Fruit fly (Drosophila melanogaster) whole organism, prepupa: ENCODE results near the gene Jhbp16.

Experiments
- Blimp-1 ChIP-seq: fragments of 200-800 bp; sonication (Bioruptor generic); optimal IDR thresholded peaks from 3 replicates; lab custom pipeline; 2017; ENCODE audit warnings: missing biosample characterization, missing genetic modification characterization, mild to moderate bottlenecking, moderate library complexity, missing genetic modification reagents
- CG10631 ChIP-seq: fragments of 200-800 bp; sonication (Bioruptor generic); optimal IDR thresholded peaks from 2 replicates; lab custom pipeline; 2016; ENCODE audit warnings: missing biosample characterization, missing genetic modification characterization
- CG10669 ChIP-seq: fragments of 200-800 bp; sonication (Bioruptor generic); optimal IDR thresholded peaks from 3 replicates; lab custom pipeline; 2018; ENCODE audit warnings: missing biosample characterization, mild to moderate bottlenecking, missing genetic modification characterization, moderate library complexity
- CG11294 ChIP-seq: fragments of 200-800 bp; sonication (Bioruptor generic); IDR thresholded peaks from 2 replicates; pipeline ENCODE4 v1.3.6; 2022; ENCODE audit warnings: missing biosample characterization, missing genetic modification characterization
- CG11762 ChIP-seq: fragments of 200-800 bp; sonication (Bioruptor generic); optimal IDR thresholded peaks from 3 replicates; lab custom pipeline; 2016; ENCODE audit warnings: missing biosample characterization, missing genetic modification characterization; ENCODE audit not compliant: insufficient read depth
- CG15336 ChIP-seq: fragments of 200-800 bp; sonication (Bioruptor generic); IDR thresholded peaks from 2 replicates; pipeline ENCODE4 v1.3.6; 2022; ENCODE audit warnings: missing biosample characterization, missing genetic modification characterization
- CG3032 ChIP-seq: fragments of 200-800 bp; optimal IDR thresholded peaks from 2 replicates; lab custom pipeline; 2019; ENCODE audit warnings: missing biosample characterization, mild to moderate bottlenecking, missing genetic modification characterization, moderate library complexity
- CG32006 ChIP-seq: fragments of 200-800 bp; sonication (Bioruptor generic); optimal IDR thresholded peaks from 3 replicates; lab custom pipeline; 2017; ENCODE audit warnings: missing biosample characterization, mild to moderate bottlenecking, missing genetic modification characterization
- CG34406 ChIP-seq: fragments of 200-800 bp; sonication (Bioruptor generic); optimal IDR thresholded peaks from 3 replicates; lab custom pipeline; 2016; ENCODE audit warnings: missing biosample characterization, missing genetic modification characterization
- CG4318 ChIP-seq: fragments of 200-800 bp; sonication (Bioruptor generic); optimal IDR thresholded peaks from 3 replicates; lab custom pipeline; 2017; ENCODE audit warnings: missing biosample characterization, mild to moderate bottlenecking, missing genetic modification characterization
- CG6163 ChIP-seq: fragments of 200-800 bp; sonication (Bioruptor generic); IDR thresholded peaks from 3 replicates; pipeline ENCODE4 v1.3.6; 2022; ENCODE audit warnings: missing biosample characterization, missing genetic modification characterization
- CG6276 ChIP-seq: fragments of 200-800 bp; sonication (Bioruptor generic); optimal IDR thresholded peaks from 2 replicates; lab custom pipeline; 2017; ENCODE audit warnings: missing biosample characterization, mild to moderate bottlenecking, missing genetic modification characterization
- CG6808 ChIP-seq: fragments of 200-800 bp; sonication (Bioruptor generic); optimal IDR thresholded peaks from 3 replicates; lab custom pipeline; 2017; ENCODE audit warnings: missing biosample characterization, missing genetic modification characterization, mild to moderate bottlenecking, moderate library complexity, missing genetic modification reagents
- CG6854 ChIP-seq: fragments of 200-800 bp; sonication (Bioruptor generic); optimal IDR thresholded peaks from 2 replicates; lab custom pipeline; 2017; ENCODE audit warnings: missing biosample characterization, mild to moderate bottlenecking, missing genetic modification characterization
- CG7368 ChIP-seq: fragments of 200-800 bp; sonication (Bioruptor generic); optimal IDR thresholded peaks from 3 replicates; lab custom pipeline; 2016; ENCODE audit warnings: missing biosample characterization, missing genetic modification characterization
- CG8319 ChIP-seq: fragments of 200-800 bp; sonication (Bioruptor generic); optimal IDR thresholded peaks from 3 replicates; lab custom pipeline; 2016; ENCODE audit warnings: missing biosample characterization, missing genetic modification characterization
- CG8632 ChIP-seq: fragments of 200-800 bp; sonication (Bioruptor generic); optimal IDR thresholded peaks from 3 replicates; lab custom pipeline; 2016; ENCODE audit warnings: missing biosample characterization, missing genetic modification characterization
- CG9139 ChIP-seq: fragments of 200-800 bp; sonication (Bioruptor generic); optimal IDR thresholded peaks from 3 replicates; lab custom pipeline; 2017; ENCODE audit warnings: missing biosample characterization, mild to moderate bottlenecking, missing genetic modification characterization
- Eip75B ChIP-seq: fragments of 200-800 bp; sonication (Bioruptor generic); optimal IDR thresholded peaks from 3 replicates; lab custom pipeline; 2016; ENCODE audit warnings: missing biosample characterization, missing genetic modification characterization
- Eip78C ChIP-seq: fragments of 200-800 bp; sonication (Bioruptor generic); peaks from one replicate; lab custom pipeline; 2016; ENCODE audit warnings: missing biosample characterization, missing genetic modification characterization
- Eip93F ChIP-seq: fragments of 200-800 bp; sonication (Bioruptor generic); optimal IDR thresholded peaks from 2 replicates; lab custom pipeline; 2016; ENCODE audit warnings: missing biosample characterization, mild to moderate bottlenecking, missing genetic modification characterization
- Ets21C ChIP-seq: fragments of 200-800 bp; sonication (Bioruptor generic); optimal IDR thresholded peaks from 3 replicates; lab custom pipeline; 2016; ENCODE audit warnings: missing biosample characterization, missing genetic modification characterization
- Ets96B ChIP-seq: fragments of 200-800 bp; optimal IDR thresholded peaks from 2 replicates; lab custom pipeline; 2019; ENCODE audit warnings: missing biosample characterization, mild to moderate bottlenecking, missing genetic modification characterization, moderate library complexity
- Gug ChIP-seq: fragments of 200-800 bp; sonication (Bioruptor generic); IDR thresholded peaks from 2 replicates; pipeline ENCODE4 v1.3.6; 2022; ENCODE audit warnings: missing biosample characterization, missing genetic modification characterization
- Hr38 ChIP-seq: sonication (Bioruptor generic); optimal IDR thresholded peaks from 2 replicates; lab custom pipeline; 2016; ENCODE audit warnings: missing biosample characterization, missing genetic modification characterization
- Hr39 ChIP-seq: fragments of 200-800 bp; sonication (Bioruptor generic); optimal IDR thresholded peaks from 2 replicates; lab custom pipeline; 2016; ENCODE audit warnings: missing biosample characterization, missing genetic modification characterization
- Hr4 ChIP-seq: fragments of 200-800 bp; sonication (Bioruptor generic); optimal IDR thresholded peaks from 3 replicates; lab custom pipeline; 2016; ENCODE audit warnings: missing biosample characterization, missing genetic modification characterization
- Lpt ChIP-seq: fragments of 200-800 bp; sonication (Bioruptor generic); optimal IDR thresholded peaks from 3 replicates; lab custom pipeline; 2016; ENCODE audit warnings: missing biosample characterization, missing genetic modification characterization
- OdsH ChIP-seq: fragments of 200-800 bp; sonication (Bioruptor generic); optimal IDR thresholded peaks from 3 replicates; lab custom pipeline; 2016; ENCODE audit warnings: missing biosample characterization, missing genetic modification characterization
- Smox ChIP-seq: fragments of 200-800 bp; sonication (Bioruptor generic); optimal IDR thresholded peaks from 3 replicates; lab custom pipeline; 2016; ENCODE audit warnings: missing biosample characterization, missing genetic modification characterization
- Sox102F ChIP-seq: fragments of 200-800 bp; sonication (Bioruptor generic); optimal IDR thresholded peaks from 2 replicates; lab custom pipeline; 2016; ENCODE audit warnings: missing biosample characterization, mild to moderate bottlenecking, missing genetic modification characterization
- Sox14 ChIP-seq: fragments of 200-800 bp; sonication (Bioruptor generic); optimal IDR thresholded peaks from 3 replicates; lab custom pipeline; 2016; ENCODE audit warnings: missing biosample characterization, missing genetic modification characterization
- Sox15 ChIP-seq: fragments of 200-800 bp; sonication (Bioruptor generic); optimal IDR thresholded peaks from 3 replicates; lab custom pipeline; 2016; ENCODE audit warnings: missing biosample characterization, missing genetic modification characterization
- acj6 ChIP-seq: fragments of 200-800 bp; sonication (Bioruptor generic); optimal IDR thresholded peaks from 3 replicates; lab custom pipeline; 2016; ENCODE audit warnings: missing biosample characterization, missing genetic modification characterization
- dac ChIP-seq: fragments of 200-800 bp; sonication (Bioruptor generic); optimal IDR thresholded peaks from 2 replicates; lab custom pipeline; 2017; ENCODE audit warnings: missing biosample characterization, mild to moderate bottlenecking, missing genetic modification characterization
- dsx ChIP-seq: fragments of 200-800 bp; optimal IDR thresholded peaks from 3 replicates; lab custom pipeline; 2019; ENCODE audit warnings: missing biosample characterization, mild to moderate bottlenecking, missing genetic modification characterization, moderate library complexity; ENCODE audit not compliant: poor library complexity, severe bottlenecking
- eg ChIP-seq: fragments of 200-800 bp; sonication (Bioruptor generic); IDR thresholded peaks from 3 replicates; pipeline ENCODE4 v1.3.6; 2022; ENCODE audit warnings: missing biosample characterization, missing genetic modification characterization
- esn ChIP-seq: fragments of 200-800 bp; sonication (Bioruptor generic); optimal IDR thresholded peaks from 2 replicates; lab custom pipeline; 2016; ENCODE audit warnings: missing biosample characterization, mild to moderate bottlenecking, missing genetic modification characterization, moderate library complexity
- fd85E ChIP-seq: fragments of 200-800 bp; sonication (Bioruptor generic); optimal IDR thresholded peaks from 3 replicates; lab custom pipeline; 2016; ENCODE audit warnings: missing biosample characterization, missing genetic modification characterization
- fkh ChIP-seq: fragments of 200-800 bp; sonication (Bioruptor generic); optimal IDR thresholded peaks from 3 replicates; lab custom pipeline; 2017; ENCODE audit warnings: missing biosample characterization, mild to moderate bottlenecking, missing genetic modification characterization, moderate library complexity
- net ChIP-seq: fragments of 200-800 bp; sonication (Bioruptor generic); optimal IDR thresholded peaks from 3 replicates; lab custom pipeline; 2016; ENCODE audit warnings: missing biosample characterization, missing genetic modification characterization
- pdm3 ChIP-seq: fragments of 200-800 bp; sonication (Bioruptor generic); optimal IDR thresholded peaks from 3 replicates; lab custom pipeline; 2016; ENCODE audit warnings: missing biosample characterization, missing genetic modification characterization
- salr ChIP-seq, 2 experiments: fragments of 200-800 bp; sonication (Bioruptor generic); optimal IDR thresholded peaks; 3 replicates each; lab custom pipeline; 2016 to 2018; ENCODE audit warnings: missing biosample characterization in 2 of 2, missing genetic modification characterization in 2 of 2, mild to moderate bottlenecking in 1 of 2
- spab ChIP-seq: fragments of 200-800 bp; sonication (Bioruptor generic); optimal IDR thresholded peaks from 2 replicates; lab custom pipeline; 2017; ENCODE audit warnings: missing biosample characterization, mild to moderate bottlenecking, missing genetic modification characterization, missing genetic modification reagents
- ss ChIP-seq, 2 experiments: fragments of 200-800 bp; sonication (Bioruptor generic); optimal IDR thresholded peaks; 2 replicates in 1 of 2; 3 replicates in 1 of 2; lab custom pipeline; 2017 to 2018; ENCODE audit warnings: mild to moderate bottlenecking in 2 of 2, missing biosample characterization in 2 of 2, missing genetic modification characterization in 2 of 2, moderate library complexity in 1 of 2
- svp ChIP-seq: fragments of 200-800 bp; sonication (Bioruptor generic); peaks from one replicate; lab custom pipeline; 2016; ENCODE audit warnings: missing biosample characterization, missing genetic modification characterization
- topi ChIP-seq: fragments of 200-800 bp; sonication (Bioruptor generic); optimal IDR thresholded peaks from 3 replicates; lab custom pipeline; 2016; ENCODE audit warnings: missing biosample characterization, missing genetic modification characterization
- vri ChIP-seq: fragments of 200-800 bp; sonication (Bioruptor generic); optimal IDR thresholded peaks from 3 replicates; lab custom pipeline; 2016; ENCODE audit warnings: missing biosample characterization, mild to moderate bottlenecking, missing genetic modification characterization

The Jhbp16 gene

dm6 chr3R:21626103-21626897 is 37.9 kb upstream of the Jhbp16 start (continued):
- TF ChIP-seq Hr4 (no peak), CG7368 (no peak), eg (no peak), Gug (no peak), Smox (GFP tag; lab: Kevin White, UChicago) (peak; percentile 6), esn (GFP tag; lab: Kevin White, UChicago) (peak; percentile 8), Lpt (GFP tag; lab: Kevin White, UChicago) (no peak), acj6 (GFP tag; lab: Kevin White, UChicago) (no peak), CG8632 (no peak), Sox14 (peak; percentile 61), CG6163 (GFP tag; lab: Robert Waterston, UW) (peak; percentile 40; the same call in 1 of the 3 replicates), spab (GFP tag; lab: Kevin White, UChicago) (no peak), CG34406 (GFP tag; lab: Kevin White, UChicago) (no peak), Eip93F (GFP tag; lab: Kevin White, UChicago) (no peak), Eip78C (peak; percentile 73), OdsH (no peak), Eip75B (GFP tag; lab: Kevin White, UChicago) (peak; percentile 23), CG10669 (GFP tag; lab: Kevin White, UChicago) (no peak), CG6854 (peak; percentile 31), Sox15 (GFP tag; lab: Kevin White, UChicago) (no peak), CG11762 (GFP tag; lab: Kevin White, UChicago) (no peak), CG11294 (GFP tag; lab: Robert Waterston, UW) (no peak), Sox102F (GFP tag; lab: Kevin White, UChicago) (no peak), Blimp-1 (no peak), vri (GFP tag; lab: Kevin White, UChicago) (peak; percentile 32), CG8319 (GFP tag; lab: Kevin White, UChicago) (no peak), CG3032 (tag; lab: Kevin White, UChicago) (no peak), CG6276 (GFP tag; lab: Kevin White, UChicago) (peak; percentile 12), fd85E (GFP tag; lab: Kevin White, UChicago) (no peak), CG32006 (GFP tag; lab: Kevin White, UChicago) (peak; percentile 2), CG4318 (no peak), CG9139 (GFP tag; lab: Kevin White, UChicago) (no peak), dsx (GFP tag; lab: Kevin White, UChicago) (peak; percentile 50), CG6808 (GFP tag; lab: Kevin White, UChicago) (no peak)
- TF ChIP-seq, all 60 proteins: peak for 21

dm6 chr3R:21627752-21628151 is 36.4 kb upstream of the Jhbp16 start:
- TF ChIP-seq Lpt (GFP tag; lab: Kevin White, UChicago), result peak; percentile 70
- peak; percentile 84 for TF ChIP-seq svp (GFP tag; lab: Kevin White, UChicago)
- TF ChIP-seq CG10631 (GFP tag; lab: Kevin White, UChicago), result peak; percentile 64
- peak; percentile 73 for TF ChIP-seq Eip93F (GFP tag; lab: Kevin White, UChicago)
- peak; percentile 61 for TF ChIP-seq acj6 (GFP tag; lab: Kevin White, UChicago)
- peak; percentile 69 for TF ChIP-seq topi
- no peak for TF ChIP-seq CG9139 (GFP tag; lab: Kevin White, UChicago)
- peak; percentile 74 for TF ChIP-seq vri (GFP tag; lab: Kevin White, UChicago)
- TF ChIP-seq CG34406 (GFP tag; lab: Kevin White, UChicago), result peak; percentile 55
- peak; percentile 86 for TF ChIP-seq CG15336 (GFP tag; lab: Robert Waterston, UW)
- no peak for TF ChIP-seq Hr38 (GFP tag; lab: Kevin White, UChicago)
- peak; percentile 52 for TF ChIP-seq Ets21C
- peak; percentile 11 for TF ChIP-seq CG8319 (GFP tag; lab: Kevin White, UChicago)
- TF ChIP-seq spab (GFP tag; lab: Kevin White, UChicago), result peak; percentile 39
- TF ChIP-seq CG11294 (GFP tag; lab: Robert Waterston, UW), result peak; percentile 60
- TF ChIP-seq dac, result peak; percentile 35
- peak; percentile 47 for TF ChIP-seq CG7368
- TF ChIP-seq Blimp-1, result peak; percentile 45
- TF ChIP-seq Eip75B (GFP tag; lab: Kevin White, UChicago), result peak; percentile 55
- TF ChIP-seq pdm3 (GFP tag; lab: Kevin White, UChicago), result peak; percentile 70
- peak; percentile 17 for TF ChIP-seq fkh
- peak; percentile 71 for TF ChIP-seq Hr4
- TF ChIP-seq Hr39, result peak; percentile 63
- peak; percentile 57 for TF ChIP-seq Ets96B (tag; lab: Kevin White, UChicago)
- peak; percentile 11 to 66 for TF ChIP-seq salr (GFP tag; optimal IDR thresholded peaks at IDR 0.05; lab: Kevin White, UChicago)
- peak; percentile 62 for TF ChIP-seq net
- TF ChIP-seq ss (GFP tag; optimal IDR thresholded peaks at IDR 0.05; lab: Kevin White, UChicago), result peak in 1 of 2 experiments; percentile 30
